Fruit fly (Drosophila melanogaster) whole organism, embryonic: Measurements from ENCODE around the gene CG7408.
A peak's percentile ranks its signal among the peaks of the same experiment; 100 is the strongest.

ENCODE experiments used
- Antp ChIP-seq: fragments of 200-800 bp; sonication (Bioruptor generic); optimal IDR thresholded peaks from 3 replicates; lab custom pipeline; 2016; ENCODE audit warnings: missing biosample characterization, missing genetic modification characterization
- Asciz ChIP-seq: fragments of 200-800 bp; sonication (Bioruptor generic); optimal IDR thresholded peaks from 2 replicates; lab custom pipeline; 2017; ENCODE audit warnings: missing biosample characterization, mild to moderate bottlenecking, missing genetic modification characterization, missing genetic modification reagents
- Bgb ChIP-seq: fragments of 200-800 bp; sonication (Bioruptor generic); IDR thresholded peaks from 2 replicates; pipeline ENCODE4 v1.3.6; 2022; ENCODE audit warnings: missing biosample characterization, missing genetic modification characterization; ENCODE audit not compliant: partially characterized antibody
- CG10274 ChIP-seq: fragments of 200-800 bp; sonication (Bioruptor generic); optimal IDR thresholded peaks from 3 replicates; lab custom pipeline; 2017; ENCODE audit warnings: missing biosample characterization, mild to moderate bottlenecking, missing genetic modification characterization
- CG10959 ChIP-seq: fragments of 200-800 bp; sonication (Bioruptor generic); IDR thresholded peaks from 2 replicates; pipeline ENCODE4 v1.3.6; 2022; ENCODE audit warnings: missing biosample characterization, missing genetic modification characterization
- CG11093 ChIP-seq: fragments of 200-800 bp; sonication (Bioruptor generic); IDR thresholded peaks from 3 replicates; pipeline ENCODE4 v1.3.6; 2022; ENCODE audit warnings: missing biosample characterization, missing genetic modification characterization
- CG12219 ChIP-seq: fragments of 200-800 bp; sonication (Bioruptor generic); optimal IDR thresholded peaks from 3 replicates; lab custom pipeline; 2018; ENCODE audit warnings: missing biosample characterization, mild to moderate bottlenecking, missing genetic modification characterization
- CG13624 ChIP-seq: fragments of 200-800 bp; sonication (Bioruptor generic); optimal IDR thresholded peaks from 2 replicates; lab custom pipeline; 2016; ENCODE audit warnings: missing biosample characterization, missing genetic modification characterization
- CG13775 ChIP-seq: fragments of 200-800 bp; sonication (Bioruptor generic); optimal IDR thresholded peaks from 3 replicates; lab custom pipeline; 2017; ENCODE audit warnings: missing biosample characterization, mild to moderate bottlenecking, missing genetic modification characterization
- CG1603 ChIP-seq: fragments of 200-800 bp; sonication (Bioruptor generic); optimal IDR thresholded peaks from 2 replicates; lab custom pipeline; 2019; ENCODE audit warnings: missing biosample characterization, mild to moderate bottlenecking, missing genetic modification characterization, moderate library complexity
- CG17328 ChIP-seq: fragments of 200-800 bp; sonication (Bioruptor generic); IDR thresholded peaks from 2 replicates; pipeline ENCODE4 v1.3.6; 2022; ENCODE audit warnings: missing biosample characterization, missing genetic modification characterization
- CG17385 ChIP-seq: fragments of 200-800 bp; sonication (Bioruptor generic); optimal IDR thresholded peaks from 3 replicates; lab custom pipeline; 2018; ENCODE audit warnings: missing biosample characterization, mild to moderate bottlenecking, missing genetic modification characterization
- CG18619 ChIP-seq: fragments of 200-800 bp; sonication (Bioruptor generic); optimal IDR thresholded peaks from 3 replicates; lab custom pipeline; 2017; ENCODE audit warnings: missing biosample characterization, mild to moderate bottlenecking, missing genetic modification characterization
- CG3065 ChIP-seq: fragments of 200-800 bp; sonication (Bioruptor generic); optimal IDR thresholded peaks from 2 replicates; lab custom pipeline; 2016; ENCODE audit warnings: missing biosample characterization, missing genetic modification characterization
- CG31224 ChIP-seq: fragments of 200-800 bp; sonication (Bioruptor generic); IDR thresholded peaks from 2 replicates; pipeline ENCODE4 v1.3.6; 2022; ENCODE audit warnings: missing biosample characterization, missing genetic modification characterization
- CG6254 ChIP-seq: fragments of 200-800 bp; sonication (Bioruptor generic); optimal IDR thresholded peaks from 3 replicates; lab custom pipeline; 2017; ENCODE audit warnings: mild to moderate bottlenecking, missing biosample characterization, missing genetic modification reagents, missing genetic modification characterization
- CG6854 ChIP-seq: fragments of 200-800 bp; sonication (Bioruptor generic); optimal IDR thresholded peaks from 3 replicates; lab custom pipeline; 2017; ENCODE audit warnings: missing biosample characterization, mild to moderate bottlenecking, missing genetic modification characterization
- CG9727 ChIP-seq: fragments of 200-800 bp; sonication (Bioruptor generic); optimal IDR thresholded peaks from 3 replicates; lab custom pipeline; 2017; ENCODE audit warnings: missing biosample characterization, mild to moderate bottlenecking, missing genetic modification characterization
- Dad ChIP-seq: fragments of 200-800 bp; sonication (Bioruptor generic); optimal IDR thresholded peaks from 3 replicates; lab custom pipeline; 2016; ENCODE audit warnings: missing biosample characterization, missing genetic modification characterization
- E2f2 ChIP-seq: fragments of 200-800 bp; sonication (Bioruptor generic); IDR thresholded peaks from 2 replicates; pipeline ENCODE4 v1.3.6; 2022; ENCODE audit warnings: missing biosample characterization, missing genetic modification characterization
- HLH54F ChIP-seq: fragments of 200-800 bp; sonication (Bioruptor generic); optimal IDR thresholded peaks from 3 replicates; lab custom pipeline; 2016; ENCODE audit warnings: missing biosample characterization, missing genetic modification characterization
- HmgZ ChIP-seq: fragments of 200-800 bp; sonication (Bioruptor generic); optimal IDR thresholded peaks from 2 replicates; lab custom pipeline; 2018; ENCODE audit warnings: missing biosample characterization, mild to moderate bottlenecking, missing genetic modification characterization
- Hmr ChIP-seq: fragments of 200-800 bp; sonication (Bioruptor generic); optimal IDR thresholded peaks from 3 replicates; lab custom pipeline; 2017; ENCODE audit warnings: mild to moderate bottlenecking, missing biosample characterization, missing genetic modification reagents, missing genetic modification characterization
- Hr3 ChIP-seq: fragments of 200-800 bp; sonication (Bioruptor generic); optimal IDR thresholded peaks from 3 replicates; lab custom pipeline; 2016; ENCODE audit warnings: missing biosample characterization, missing genetic modification characterization
- Lpt ChIP-seq: fragments of >200 bp; optimal IDR thresholded peaks from 2 replicates; lab custom pipeline; 2018; ENCODE audit warnings: missing biosample characterization, missing genetic modification characterization
- Max ChIP-seq: fragments of 200-800 bp; sonication (Bioruptor generic); optimal IDR thresholded peaks from 2 replicates; lab custom pipeline; 2016; ENCODE audit warnings: missing biosample characterization, mild to moderate bottlenecking, missing genetic modification characterization
- Nf-YB ChIP-seq: fragments of 200-800 bp; sonication (Bioruptor generic); optimal IDR thresholded peaks from 3 replicates; lab custom pipeline; 2019; ENCODE audit warnings: missing biosample characterization, mild to moderate bottlenecking, missing genetic modification characterization, moderate library complexity
- Ravus ChIP-seq: fragments of 200-800 bp; sonication (Bioruptor generic); IDR thresholded peaks from 2 replicates; pipeline ENCODE4 v1.3.6; 2022; ENCODE audit warnings: missing biosample characterization, missing genetic modification characterization
- Sin3A ChIP-seq: fragments of >200 bp; optimal IDR thresholded peaks from 2 replicates; lab custom pipeline; 2018
- Sox100B ChIP-seq: fragments of 200-800 bp; sonication (Bioruptor generic); optimal IDR thresholded peaks from 3 replicates; lab custom pipeline; 2018; ENCODE audit warnings: missing biosample characterization, mild to moderate bottlenecking, missing genetic modification characterization
- Vsx1 ChIP-seq: fragments of 200-800 bp; sonication (Bioruptor generic); optimal IDR thresholded peaks from 2 replicates; lab custom pipeline; 2017; ENCODE audit warnings: missing biosample characterization, mild to moderate bottlenecking, missing genetic modification characterization, missing genetic modification reagents
- YL-1 ChIP-seq: fragments of 200-800 bp; sonication (Bioruptor generic); optimal IDR thresholded peaks from 3 replicates; lab custom pipeline; 2017; ENCODE audit warnings: missing biosample characterization, mild to moderate bottlenecking, missing genetic modification characterization
- amos ChIP-seq: fragments of 200-800 bp; sonication (Bioruptor generic); IDR thresholded peaks from 2 replicates; pipeline ENCODE4 v1.3.6; 2022; ENCODE audit warnings: missing biosample characterization, missing genetic modification characterization; ENCODE audit not compliant: partially characterized antibody
- aop ChIP-seq: fragments of 200-800 bp; sonication (Bioruptor generic); IDR thresholded peaks from 2 replicates; pipeline ENCODE4 v1.3.6; 2022; ENCODE audit warnings: missing biosample characterization, missing genetic modification characterization
- bowl ChIP-seq: fragments of 200-800 bp; sonication (Bioruptor generic); IDR thresholded peaks from 2 replicates; pipeline ENCODE4 v1.3.6; 2022; ENCODE audit warnings: missing biosample characterization, missing genetic modification characterization
- dan ChIP-seq: fragments of 200-800 bp; sonication (Bioruptor generic); IDR thresholded peaks from 2 replicates; pipeline ENCODE4 v1.3.6; 2022; ENCODE audit warnings: missing biosample characterization, missing genetic modification characterization
- danr ChIP-seq: fragments of 200-800 bp; sonication (Bioruptor generic); IDR thresholded peaks from 2 replicates; pipeline ENCODE4 v1.3.6; 2022; ENCODE audit warnings: missing biosample characterization, missing genetic modification characterization
- ind ChIP-seq: fragments of 200-800 bp; sonication (Bioruptor generic); optimal IDR thresholded peaks from 3 replicates; lab custom pipeline; 2016; ENCODE audit warnings: missing biosample characterization, missing genetic modification characterization
- insv ChIP-seq, 2 experiments: fragments of 200-800 bp; sonication (Bioruptor generic); optimal IDR thresholded peaks; 3 replicates each; lab custom pipeline; 2016 to 2018; ENCODE audit warnings: missing biosample characterization in 2 of 2, missing genetic modification characterization in 2 of 2
- maf-S ChIP-seq: fragments of 200-800 bp; sonication (Bioruptor generic); optimal IDR thresholded peaks from 2 replicates; lab custom pipeline; 2016; ENCODE audit warnings: missing biosample characterization, missing genetic modification characterization
- mld ChIP-seq: fragments of 200-800 bp; sonication (Bioruptor generic); IDR thresholded peaks from 3 replicates; pipeline ENCODE4 v1.3.6; 2022; ENCODE audit warnings: missing biosample characterization, missing genetic modification characterization; ENCODE audit not compliant: partially characterized antibody
- nau ChIP-seq: fragments of 200-800 bp; sonication (Bioruptor generic); optimal IDR thresholded peaks from 3 replicates; lab custom pipeline; 2017; ENCODE audit warnings: missing biosample characterization, mild to moderate bottlenecking, missing genetic modification characterization, missing genetic modification reagents
- odd ChIP-seq: fragments of 200-800 bp; sonication (Bioruptor generic); optimal IDR thresholded peaks from 2 replicates; lab custom pipeline; 2017; ENCODE audit warnings: missing biosample characterization, mild to moderate bottlenecking, missing genetic modification characterization
- prd ChIP-seq, 3 experiments: fragments of >200 bp in 2 of 3; fragments of 200-800 bp in 1 of 3; sonication (Bioruptor generic) in 1 of 3; optimal IDR thresholded peaks in 2 of 3; IDR thresholded peaks in 1 of 3; 2 replicates in 2 of 3; 3 replicates in 1 of 3; pipeline versions ENCODE4 v1.3.6 to Lab custom; 2017 to 2022; ENCODE audit warnings: missing biosample characterization in 1 of 3, missing genetic modification characterization in 1 of 3
- run ChIP-seq: fragments of 200-800 bp; sonication (Bioruptor generic); optimal IDR thresholded peaks from 3 replicates; lab custom pipeline; 2018; ENCODE audit warnings: missing biosample characterization, mild to moderate bottlenecking, missing genetic modification characterization
- stc ChIP-seq: fragments of 200-800 bp; sonication (Bioruptor generic); IDR thresholded peaks from 2 replicates; pipeline ENCODE4 v1.3.6; 2022; ENCODE audit warnings: missing biosample characterization, missing genetic modification characterization
- tll ChIP-seq, 2 experiments: fragments of 200-800 bp in 1 of 2; fragments of >200 bp in 1 of 2; sonication (Bioruptor generic) in 1 of 2; optimal IDR thresholded peaks; 2 replicates each; lab custom pipeline; 2017 to 2019; ENCODE audit warnings: missing biosample characterization in 2 of 2, missing genetic modification characterization in 2 of 2, mild to moderate bottlenecking in 1 of 2, moderate library complexity in 1 of 2
- ttk ChIP-seq: fragments of 200-800 bp; sonication (Bioruptor generic); IDR thresholded peaks from 2 replicates; pipeline ENCODE4 v2.1.2; 2022; ENCODE audit warnings: missing biosample characterization, missing genetic modification characterization
- twi ChIP-seq: fragments of 200-800 bp; optimal IDR thresholded peaks from 2 replicates; lab custom pipeline; 2019; ENCODE audit warnings: missing biosample characterization, mild to moderate bottlenecking, missing genetic modification characterization, moderate library complexity
- zfh1 ChIP-seq: fragments of 200-800 bp; sonication (Bioruptor generic); IDR thresholded peaks from 3 replicates; pipeline ENCODE4 v1.3.6; 2022; ENCODE audit warnings: missing biosample characterization, missing genetic modification characterization

CG7408 gene

dm6 chr3L:17842892-17843703 lies 35.8 kb upstream of the CG7408 start, which contains the start of gene CG5567 (continued):
- TF ChIP-seq Bgb (GFP tag; lab: Robert Waterston, UW) (no peak), CG13775 (GFP tag; lab: Kevin White, UChicago) (peak; percentile 22), Asciz (GFP tag; lab: Kevin White, UChicago) (no peak), Vsx1 (GFP tag; lab: Kevin White, UChicago) (no peak), dan (no peak), tll (GFP tag; optimal IDR thresholded peaks at IDR 0.05; lab: Kevin White, UChicago) (no peak), CG11093 (GFP tag; lab: Robert Waterston, UW) (no peak), maf-S (no peak), CG31224 (GFP tag; lab: Robert Waterston, UW) (no peak), Lpt (no peak), Hr3 (GFP tag; lab: Kevin White, UChicago) (no peak), run (tag; lab: Kevin White, UChicago) (no peak), stc (GFP tag; lab: Robert Waterston, UW) (no peak), CG17385 (GFP tag; lab: Kevin White, UChicago) (peak; percentile 18), Nf-YB (no peak), CG10959 (no peak), ttk (GFP tag; lab: Robert Waterston, UW) (no peak), CG13624 (GFP tag; lab: Kevin White, UChicago) (peak; percentile 56), Sox100B (no peak), CG9727 (GFP tag; lab: Kevin White, UChicago) (no peak), CG3065 (GFP tag; lab: Kevin White, UChicago) (no peak), prd (optimal IDR thresholded peaks at IDR 0.05; lab: Kevin White, UChicago) (no peak), prd (GFP tag; IDR thresholded peaks at IDR 0.05; lab: Robert Waterston, UW) (no peak), zfh1 (GFP tag; lab: Robert Waterston, UW) (no peak), E2f2 (GFP tag; lab: Robert Waterston, UW) (peak; percentile 88), twi (tag; lab: Kevin White, UChicago) (no peak), ind (GFP tag; lab: Kevin White, UChicago) (no peak), CG10274 (GFP tag; lab: Kevin White, UChicago) (no peak), CG6254 (GFP tag; lab: Kevin White, UChicago) (no peak), CG1603 (tag; lab: Kevin White, UChicago) (no peak), Dad (GFP tag; lab: Kevin White, UChicago) (no peak), aop (GFP tag; lab: Robert Waterston, UW) (no peak), HmgZ (peak; percentile 22), bowl (GFP tag; lab: Robert Waterston, UW) (no peak), insv (GFP tag; optimal IDR thresholded peaks at IDR 0.05; lab: Kevin White, UChicago) (no peak), mld (GFP tag; lab: Robert Waterston, UW) (no peak), danr (GFP tag; lab: Robert Waterston, UW) (no peak), nau (GFP tag; lab: Kevin White, UChicago) (no peak), Ravus (no peak), CG6854 (GFP tag; lab: Kevin White, UChicago) (no peak), HLH54F (GFP tag; lab: Kevin White, UChicago) (peak; percentile 19), YL-1 (GFP tag; lab: Kevin White, UChicago) (no peak), CG12219 (GFP tag; lab: Kevin White, UChicago) (no peak), CG17328 (GFP tag; lab: Robert Waterston, UW) (no peak), Max (GFP tag; lab: Kevin White, UChicago) (no peak), odd (GFP tag; lab: Kevin White, UChicago) (no peak), CG18619 (no peak), Antp (no peak), Sin3A (no peak), amos (no peak), Hmr (GFP tag; lab: Kevin White, UChicago) (no peak)
